Worm (Caenorhabditis elegans): Measurements from ENCODE around the gene C56E10.3.

C56E10.3 gene

ce11 chrX:6662267-6662666, 16.8 kb downstream of the C56E10.3 start:
- TF ChIP-seq sdc-2 (tag; optimal IDR thresholded peaks at IDR 0.05) (no peak), fax-1 (tag; optimal IDR thresholded peaks at IDR 0.05) (no peak), nfya-1 (tag; optimal IDR thresholded peaks at IDR 0.05) (no peak), unc-3 (GFP tag; conservative IDR thresholded peaks at IDR 0.05) (no peak), unc-3 (tag; optimal IDR thresholded peaks at IDR 0.05) (no peak), C38D4.7 (GFP tag; optimal IDR thresholded peaks at IDR 0.05) (no peak), C08G9.2 (tag; optimal IDR thresholded peaks at IDR 0.05) (no peak), ceh-19 (GFP tag; optimal IDR thresholded peaks at IDR 0.05) (no peak), unc-55 (GFP tag; optimal IDR thresholded peaks at IDR 0.05) (no peak), zip-5 (tag; optimal IDR thresholded peaks at IDR 0.05) (no peak), K09A11.1 (tag; optimal IDR thresholded peaks at IDR 0.05; ENCODE audit: insufficient read depth) (no peak), pha-4 (tag; optimal IDR thresholded peaks at IDR 0.05) (no peak), pax-1 (tag; optimal IDR thresholded peaks at IDR 0.05) (no peak), odd-2 (tag; optimal IDR thresholded peaks at IDR 0.05) (no peak), eyg-1 (tag; optimal IDR thresholded peaks at IDR 0.05) (no peak), ahr-1 (tag; optimal IDR thresholded peaks at IDR 0.05) (no peak), pat-9 (tag; optimal IDR thresholded peaks at IDR 0.05) (no peak), sox-4 (tag; optimal IDR thresholded peaks at IDR 0.05) (no peak), nhr-11 (tag; optimal IDR thresholded peaks at IDR 0.05) (no peak)

- TF ChIP-seq ceh-48 (tag; optimal IDR thresholded peaks at IDR 0.05) (no peak), ref-2 (tag; optimal IDR thresholded peaks at IDR 0.05) (no peak), ceh-14 (tag; optimal IDR thresholded peaks at IDR 0.05) (no peak), ceh-31 (tag; optimal IDR thresholded peaks at IDR 0.05) (no peak), tbx-2 (tag; optimal IDR thresholded peaks at IDR 0.05) (no peak), pros-1 (tag; optimal IDR thresholded peaks at IDR 0.05) (no peak), ceh-30 (tag; optimal IDR thresholded peaks at IDR 0.05) (no peak), syd-9 (tag; optimal IDR thresholded peaks at IDR 0.05) (no peak), dmd-4 (tag; optimal IDR thresholded peaks at IDR 0.05; ENCODE audit: borderline replicate concordance) (no peak), hlh-13 (GFP tag; optimal IDR thresholded peaks at IDR 0.05) (no peak), npax-4 (tag; optimal IDR thresholded peaks at IDR 0.05) (no peak)
These were observed 18.5 kb downstream of the C56E10.3 start for ce11 chrX:6663780-6664437.

DNA sequence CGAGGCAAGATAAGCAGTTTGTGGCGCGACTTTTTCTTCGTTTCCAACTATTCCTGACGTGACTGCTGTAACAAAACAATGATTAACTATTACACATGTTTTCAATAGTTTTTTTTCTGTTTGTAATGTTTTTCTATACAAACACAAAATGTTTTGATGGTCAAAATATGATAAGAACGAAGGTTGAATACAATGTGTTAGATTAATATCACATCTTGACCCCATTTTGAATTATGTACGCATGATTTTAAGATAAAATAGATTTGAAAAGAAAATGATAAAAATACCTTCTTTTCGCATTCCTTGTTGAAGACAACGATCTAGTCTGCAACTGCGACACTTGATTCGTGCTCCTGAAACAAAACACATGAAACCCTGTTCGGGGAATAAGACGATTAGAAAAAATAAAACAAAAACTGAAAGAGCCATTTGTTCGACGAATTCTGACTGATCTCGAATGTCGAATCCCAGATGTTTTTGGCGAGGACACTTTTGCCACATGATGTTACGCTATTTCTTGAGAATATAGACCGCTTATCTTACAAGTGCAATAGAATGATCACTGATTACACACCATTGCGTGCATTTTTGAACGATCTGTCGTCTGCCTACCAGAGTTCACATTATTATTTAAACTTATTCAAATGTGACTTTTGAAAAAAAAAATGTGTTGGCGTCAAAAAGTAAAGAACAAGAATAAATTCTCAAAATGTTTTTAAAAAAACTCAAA, 19.8 kb downstream of the C56E10.3 start:
- TF ChIP-seq sdc-2 (tag; optimal IDR thresholded peaks at IDR 0.05) (no peak), npax-4 (tag; optimal IDR thresholded peaks at IDR 0.05) (no peak), ceh-31 (tag; optimal IDR thresholded peaks at IDR 0.05) (no peak), ceh-30 (tag; optimal IDR thresholded peaks at IDR 0.05) (no peak), unc-42 (tag; optimal IDR thresholded peaks at IDR 0.05) (no peak), syd-9 (tag; optimal IDR thresholded peaks at IDR 0.05) (no peak), sox-2 (GFP tag; IDR thresholded peaks at IDR 0.05) (no peak), pat-9 (tag; optimal IDR thresholded peaks at IDR 0.05) (no peak), ceh-45 (GFP tag; IDR thresholded peaks at IDR 0.05) (no peak), pros-1 (tag; optimal IDR thresholded peaks at IDR 0.05) (no peak), unc-3 (GFP tag; conservative IDR thresholded peaks at IDR 0.05) (no peak), unc-3 (tag; optimal IDR thresholded peaks at IDR 0.05) (no peak), pax-1 (tag; optimal IDR thresholded peaks at IDR 0.05) (no peak), fax-1 (tag; optimal IDR thresholded peaks at IDR 0.05) (no peak)

ce11 chrX:6667468-6667867, 22.0 kb downstream of the C56E10.3 start:
- TF ChIP-seq unc-42 (tag; optimal IDR thresholded peaks at IDR 0.05) (no peak), ets-4 (tag; optimal IDR thresholded peaks at IDR 0.05) (no peak), ceh-45 (GFP tag; IDR thresholded peaks at IDR 0.05) (no peak), tbx-7 (tag; optimal IDR thresholded peaks at IDR 0.05) (no peak), Y22D7AL.16 (tag; optimal IDR thresholded peaks at IDR 0.05) (no peak), mec-3 (tag; optimal IDR thresholded peaks at IDR 0.05; ENCODE audit: borderline replicate concordance) (no peak), ahr-1 (tag; optimal IDR thresholded peaks at IDR 0.05) (no peak), lin-11 (tag; optimal IDR thresholded peaks at IDR 0.05) (no peak), tbx-2 (tag; optimal IDR thresholded peaks at IDR 0.05) (no peak), ceh-31 (tag; optimal IDR thresholded peaks at IDR 0.05) (no peak), npax-4 (tag; optimal IDR thresholded peaks at IDR 0.05) (no peak), ceh-6 (GFP tag; optimal IDR thresholded peaks at IDR 0.05) (no peak), sox-2 (GFP tag; IDR thresholded peaks at IDR 0.05) (no peak), hlh-13 (GFP tag; optimal IDR thresholded peaks at IDR 0.05) (no peak), T23F11.4 (GFP tag; optimal IDR thresholded peaks at IDR 0.05) (no peak), unc-3 (GFP tag; conservative IDR thresholded peaks at IDR 0.05) (no peak), unc-3 (tag; optimal IDR thresholded peaks at IDR 0.05) (no peak), ceh-18 (tag; optimal IDR thresholded peaks at IDR 0.05) (no peak), eyg-1 (tag; optimal IDR thresholded peaks at IDR 0.05) (no peak), K02D7.2 (tag; optimal IDR thresholded peaks at IDR 0.05) (no peak), sdc-2 (tag; optimal IDR thresholded peaks at IDR 0.05) (no peak)

Data from whole organism, late embryonic.